Fruit fly (Drosophila melanogaster) whole organism, embryonic: ENCODE data around the gene CG13653.

ENCODE experiments used
- Adf1 ChIP-seq: fragments of 200-800 bp; sonication (Bioruptor generic); IDR thresholded peaks from 2 replicates; pipeline ENCODE4 v1.3.6; 2022; ENCODE audit warnings: missing biosample characterization, missing genetic modification characterization
- CG13894 ChIP-seq: fragments of 200-800 bp; sonication (Bioruptor generic); optimal IDR thresholded peaks from 3 replicates; lab custom pipeline; 2018; ENCODE audit warnings: missing biosample characterization, mild to moderate bottlenecking, missing genetic modification characterization, moderate library complexity
- CG14667 ChIP-seq: fragments of 200-800 bp; sonication (Bioruptor generic); IDR thresholded peaks from 2 replicates; pipeline ENCODE4 v1.3.6; 2022; ENCODE audit warnings: missing biosample characterization, missing genetic modification characterization
- CG16779 ChIP-seq: fragments of 200-800 bp; sonication (Bioruptor generic); IDR thresholded peaks from 2 replicates; pipeline ENCODE4 v1.3.6; 2022; ENCODE audit warnings: missing biosample characterization, missing genetic modification characterization
- CG16863 ChIP-seq: fragments of 200-800 bp; sonication (Bioruptor generic); optimal IDR thresholded peaks from 3 replicates; lab custom pipeline; 2016; ENCODE audit warnings: missing biosample characterization, missing genetic modification characterization
- CG17359 ChIP-seq: fragments of 200-800 bp; sonication (Bioruptor generic); optimal IDR thresholded peaks from 3 replicates; lab custom pipeline; 2018; ENCODE audit warnings: missing biosample characterization, mild to moderate bottlenecking, missing genetic modification characterization, moderate library complexity
- CG17568 ChIP-seq: fragments of 200-800 bp; sonication (Bioruptor generic); optimal IDR thresholded peaks from 2 replicates; lab custom pipeline; 2018; ENCODE audit warnings: missing biosample characterization, mild to moderate bottlenecking, missing genetic modification characterization, moderate library complexity
- CG18011 ChIP-seq: fragments of 200-800 bp; sonication (Bioruptor generic); optimal IDR thresholded peaks from 2 replicates; lab custom pipeline; 2017; ENCODE audit warnings: missing biosample characterization, missing genetic modification characterization, mild to moderate bottlenecking, moderate library complexity, missing genotype
- CG18262 ChIP-seq: fragments of 200-800 bp; optimal IDR thresholded peaks from 3 replicates; lab custom pipeline; 2019; ENCODE audit warnings: missing biosample characterization, mild to moderate bottlenecking, missing genetic modification characterization, moderate library complexity
- CG30020 ChIP-seq: fragments of 200-800 bp; optimal IDR thresholded peaks from 2 replicates; lab custom pipeline; 2019; ENCODE audit warnings: missing biosample characterization, mild to moderate bottlenecking, missing genetic modification characterization, moderate library complexity
- CG3163 ChIP-seq: fragments of 200-800 bp; sonication (Bioruptor generic); optimal IDR thresholded peaks from 3 replicates; lab custom pipeline; 2016; ENCODE audit warnings: missing biosample characterization, missing genetic modification characterization
- CG6654 ChIP-seq: fragments of 200-800 bp; sonication (Bioruptor generic); optimal IDR thresholded peaks from 2 replicates; lab custom pipeline; 2017; ENCODE audit warnings: missing biosample characterization, mild to moderate bottlenecking, missing genetic modification characterization
- CG7357 ChIP-seq: fragments of 200-800 bp; sonication (Bioruptor generic); IDR thresholded peaks from 3 replicates; pipeline ENCODE4 v1.3.6; 2022; ENCODE audit warnings: missing biosample characterization, missing genetic modification characterization
- CG8944 ChIP-seq: fragments of 200-800 bp; sonication (Bioruptor generic); optimal IDR thresholded peaks from 3 replicates; lab custom pipeline; 2016; ENCODE audit warnings: missing biosample characterization, missing genetic modification characterization
- CG9817 ChIP-seq: fragments of 200-800 bp; sonication (Bioruptor generic); optimal IDR thresholded peaks from 2 replicates; lab custom pipeline; 2018; ENCODE audit warnings: missing biosample characterization, mild to moderate bottlenecking, missing genetic modification characterization, moderate library complexity
- Dad ChIP-seq: fragments of 200-800 bp; sonication (Bioruptor generic); optimal IDR thresholded peaks from 3 replicates; lab custom pipeline; 2016; ENCODE audit warnings: missing biosample characterization, missing genetic modification characterization
- Fer2 ChIP-seq: fragments of 200-800 bp; sonication (Bioruptor generic); optimal IDR thresholded peaks from 2 replicates; lab custom pipeline; 2018; ENCODE audit warnings: missing biosample characterization, mild to moderate bottlenecking, missing genetic modification characterization, moderate library complexity
- Gsc ChIP-seq: fragments of 200-800 bp; sonication (Bioruptor generic); IDR thresholded peaks from 2 replicates; pipeline ENCODE4 v1.3.6; 2022; ENCODE audit warnings: missing biosample characterization, missing genetic modification characterization
- HLHmδ ChIP-seq: fragments of 200-800 bp; sonication (Bioruptor generic); optimal IDR thresholded peaks from 2 replicates; lab custom pipeline; 2018; ENCODE audit warnings: missing biosample characterization, mild to moderate bottlenecking, missing genetic modification characterization, moderate library complexity
- Lpt ChIP-seq: fragments of >200 bp; optimal IDR thresholded peaks from 2 replicates; lab custom pipeline; 2018; ENCODE audit warnings: missing biosample characterization, missing genetic modification characterization
- Mes4 ChIP-seq: fragments of 200-800 bp; sonication (Bioruptor generic); optimal IDR thresholded peaks from 2 replicates; lab custom pipeline; 2016; ENCODE audit warnings: missing biosample characterization, missing genetic modification characterization
- Nf-YA ChIP-seq: fragments of 200-800 bp; sonication (Bioruptor generic); IDR thresholded peaks from 2 replicates; pipeline ENCODE4 v1.3.6; 2022; ENCODE audit warnings: missing biosample characterization, missing genetic modification characterization
- NfI ChIP-seq: fragments of 200-800 bp; sonication (Bioruptor generic); optimal IDR thresholded peaks from 3 replicates; lab custom pipeline; 2018; ENCODE audit warnings: missing biosample characterization, mild to moderate bottlenecking, missing genetic modification characterization, moderate library complexity
- ac ChIP-seq: fragments of 200-800 bp; sonication (Bioruptor generic); optimal IDR thresholded peaks from 3 replicates; lab custom pipeline; 2017; ENCODE audit warnings: missing biosample characterization, mild to moderate bottlenecking, missing genetic modification characterization
- aop ChIP-seq: fragments of 200-800 bp; sonication (Bioruptor generic); IDR thresholded peaks from 2 replicates; pipeline ENCODE4 v1.3.6; 2022; ENCODE audit warnings: missing biosample characterization, missing genetic modification characterization
- cwo ChIP-seq: fragments of 200-800 bp; sonication (Bioruptor generic); optimal IDR thresholded peaks from 3 replicates; lab custom pipeline; 2017; ENCODE audit warnings: missing biosample characterization, missing genetic modification characterization, mild to moderate bottlenecking, moderate library complexity, missing genetic modification reagents
- dm ChIP-seq: fragments of 200-800 bp; sonication (Bioruptor generic); optimal IDR thresholded peaks from 3 replicates; lab custom pipeline; 2016; ENCODE audit warnings: missing biosample characterization, missing genetic modification characterization
- dmrt11E ChIP-seq: fragments of 200-800 bp; sonication (Bioruptor generic); optimal IDR thresholded peaks from 3 replicates; lab custom pipeline; 2018; ENCODE audit warnings: missing biosample characterization, mild to moderate bottlenecking, missing genetic modification characterization, moderate library complexity
- dysf ChIP-seq: fragments of 200-800 bp; sonication (Bioruptor generic); IDR thresholded peaks from 3 replicates; pipeline ENCODE4 v1.3.6; 2022; ENCODE audit warnings: missing biosample characterization, missing genetic modification characterization
- fru ChIP-seq: fragments of >200 bp; optimal IDR thresholded peaks from 2 replicates; lab custom pipeline; 2017
- gem ChIP-seq: fragments of 200-800 bp; sonication (Bioruptor generic); optimal IDR thresholded peaks from 2 replicates; lab custom pipeline; 2019; ENCODE audit warnings: missing biosample characterization, mild to moderate bottlenecking, missing genetic modification characterization, moderate library complexity
- kay ChIP-seq: fragments of 200-800 bp; sonication (Bioruptor generic); optimal IDR thresholded peaks from 2 replicates; lab custom pipeline; 2016; ENCODE audit warnings: missing biosample characterization, missing genetic modification characterization
- kni ChIP-seq: fragments of 200-800 bp; sonication (Bioruptor generic); optimal IDR thresholded peaks from 3 replicates; lab custom pipeline; 2017; ENCODE audit warnings: mild to moderate bottlenecking, missing biosample characterization, missing genetic modification reagents, missing genetic modification characterization
- repo ChIP-seq: fragments of 200-800 bp; sonication (Bioruptor generic); optimal IDR thresholded peaks from 2 replicates; lab custom pipeline; 2016; ENCODE audit warnings: missing biosample characterization, missing genetic modification characterization
- sd ChIP-seq: fragments of 200-800 bp; sonication (Bioruptor generic); optimal IDR thresholded peaks from 3 replicates; lab custom pipeline; 2018; ENCODE audit warnings: missing biosample characterization, mild to moderate bottlenecking, missing genetic modification characterization, moderate library complexity
- slou ChIP-seq: fragments of 200-800 bp; sonication (Bioruptor generic); optimal IDR thresholded peaks from 3 replicates; lab custom pipeline; 2016; ENCODE audit warnings: missing biosample characterization, missing genetic modification characterization
- tgo ChIP-seq: fragments of 200-800 bp; sonication (Bioruptor generic); IDR thresholded peaks from 3 replicates; pipeline ENCODE4 v1.3.6; 2022; ENCODE audit warnings: missing biosample characterization, missing genetic modification characterization
- trem ChIP-seq: fragments of 200-800 bp; optimal IDR thresholded peaks from 3 replicates; lab custom pipeline; 2019; ENCODE audit warnings: missing biosample characterization, mild to moderate bottlenecking, missing genetic modification characterization, moderate library complexity
- trh ChIP-seq: fragments of 200-800 bp; sonication (Bioruptor generic); optimal IDR thresholded peaks from 2 replicates; lab custom pipeline; 2016; ENCODE audit warnings: missing biosample characterization, missing genetic modification characterization
- tup ChIP-seq: fragments of 200-800 bp; sonication (Bioruptor generic); optimal IDR thresholded peaks from 2 replicates; lab custom pipeline; 2016; ENCODE audit warnings: missing biosample characterization, mild to moderate bottlenecking, missing genetic modification characterization, moderate library complexity
- wek ChIP-seq: fragments of 200-800 bp; sonication (Bioruptor generic); optimal IDR thresholded peaks from 3 replicates; lab custom pipeline; 2018; ENCODE audit warnings: missing biosample characterization, mild to moderate bottlenecking, missing genetic modification characterization, moderate library complexity
- z ChIP-seq: fragments of 200-800 bp; sonication (Bioruptor generic); IDR thresholded peaks from 3 replicates; pipeline ENCODE4 v1.3.6; 2022; ENCODE audit warnings: missing biosample characterization, missing genetic modification characterization
- zen ChIP-seq: fragments of 200-800 bp; sonication (Bioruptor generic); optimal IDR thresholded peaks from 3 replicates; lab custom pipeline; 2018; ENCODE audit warnings: missing biosample characterization, mild to moderate bottlenecking, missing genetic modification characterization, moderate library complexity
- zf30C ChIP-seq: fragments of 200-800 bp; sonication (Bioruptor generic); optimal IDR thresholded peaks from 3 replicates; lab custom pipeline; 2018; ENCODE audit warnings: missing biosample characterization, mild to moderate bottlenecking, missing genetic modification characterization

Gene CG13653

dm6 chr3R:25183484-25184442 is 11.6 kb upstream of the CG13653 start, which contains the start of gene dan (continued):
- peak; percentile 39 for TF ChIP-seq CG9817
- TF ChIP-seq zf30C (GFP tag; lab: Kevin White, UChicago): peak; percentile 86
- TF ChIP-seq ac (GFP tag; lab: Kevin White, UChicago): peak; percentile 29
- TF ChIP-seq zen: peak; percentile 90
- TF ChIP-seq wek (GFP tag; lab: Kevin White, UChicago): no peak
- no peak for TF ChIP-seq slou (GFP tag; lab: Kevin White, UChicago)
- TF ChIP-seq cwo (GFP tag; lab: Kevin White, UChicago): peak; percentile 23
- no peak for TF ChIP-seq CG17568 (GFP tag; lab: Kevin White, UChicago)
- TF ChIP-seq trem (tag; lab: Kevin White, UChicago): peak; percentile 30
- no peak for TF ChIP-seq Fer2 (tag; lab: Kevin White, UChicago)
- TF ChIP-seq aop: no peak
- TF ChIP-seq CG6654 (GFP tag; lab: Kevin White, UChicago): no peak
- no peak for TF ChIP-seq sd (tag; lab: Kevin White, UChicago)
- TF ChIP-seq kni (GFP tag; lab: Kevin White, UChicago): no peak
- no peak for TF ChIP-seq NfI (GFP tag; lab: Kevin White, UChicago)
- no peak for TF ChIP-seq Gsc (GFP tag; lab: Robert Waterston, UW)
- TF ChIP-seq repo: no peak
- TF ChIP-seq CG30020 (tag; lab: Kevin White, UChicago): no peak
- no peak for TF ChIP-seq kay (GFP tag; lab: Kevin White, UChicago)
- TF ChIP-seq tgo (GFP tag; lab: Robert Waterston, UW): no peak
- no peak for TF ChIP-seq z
- no peak for TF ChIP-seq CG16779 (GFP tag; lab: Robert Waterston, UW)
- TF ChIP-seq CG16863: no peak
- TF ChIP-seq CG17359 (tag; lab: Kevin White, UChicago): no peak
- 0 out of 3 replicates have a peak, but pooled peaks have one; percentile 38 for TF ChIP-seq dysf (GFP tag; lab: Robert Waterston, UW)
- TF ChIP-seq tup (GFP tag; lab: Kevin White, UChicago): no peak
- TF ChIP-seq fru (lab: Kevin White, UChicago): no peak
- TF ChIP-seq Dad (GFP tag; lab: Kevin White, UChicago): no peak
- no peak for TF ChIP-seq Mes4 (GFP tag; lab: Kevin White, UChicago)
- TF ChIP-seq dmrt11E (tag; lab: Kevin White, UChicago): peak; percentile 75
- TF ChIP-seq HLHmδ (GFP tag; lab: Kevin White, UChicago): no peak
- no peak for TF ChIP-seq CG7357 (GFP tag; lab: Robert Waterston, UW)
- no peak for TF ChIP-seq dm (GFP tag; lab: Kevin White, UChicago)
- TF ChIP-seq CG13894: no peak
- TF ChIP-seq trh (GFP tag; lab: Kevin White, UChicago): no peak
- TF ChIP-seq Nf-YA: no peak
- no peak for TF ChIP-seq Adf1 (GFP tag; lab: Robert Waterston, UW)
- TF ChIP-seq gem (tag; lab: Kevin White, UChicago): peak; percentile 82
- peak; percentile 74 for TF ChIP-seq CG18262
- TF ChIP-seq Lpt (GFP tag; lab: Kevin White, UChicago): no peak
- peak; percentile 65 for TF ChIP-seq CG3163 (GFP tag; lab: Kevin White, UChicago)
- TF ChIP-seq CG18011 (GFP tag; lab: Kevin White, UChicago): no peak
- TF ChIP-seq CG14667 (GFP tag; lab: Robert Waterston, UW): no peak
- TF ChIP-seq CG8944 (GFP tag; lab: Kevin White, UChicago): no peak
- TF ChIP-seq, all 482 proteins: peak for 114
